Worm (Caenorhabditis elegans): ENCODE data around the gene iff-1.

DNA sequence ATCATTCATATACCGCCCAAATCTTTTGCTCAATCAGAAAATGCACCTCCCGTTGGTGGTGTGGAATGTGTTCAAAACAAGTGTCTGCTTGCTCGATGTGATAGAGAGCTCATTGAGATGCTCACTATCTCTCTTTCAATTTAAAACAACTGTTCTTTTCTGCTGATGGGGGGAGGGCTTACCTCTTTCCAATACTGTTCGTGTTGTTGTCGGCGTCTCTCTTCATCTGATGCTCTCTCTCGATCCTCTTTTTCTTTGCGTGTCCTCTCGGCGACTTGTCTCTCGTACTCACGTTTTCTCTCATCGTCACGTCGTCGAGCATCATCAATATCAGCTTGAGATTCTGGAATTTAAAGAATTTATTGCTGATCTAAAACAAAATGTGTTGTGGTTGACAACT is 5.0 kb downstream of the iff-1 start:
- TF ChIP-seq ama-1 (optimal IDR thresholded peaks at IDR 0.05), result no peak
- TF ChIP-seq dve-1 (tag; optimal IDR thresholded peaks at IDR 0.05), result no peak
- TF ChIP-seq unc-55 (GFP tag; optimal IDR thresholded peaks at IDR 0.05), result peak; percentile 57
- TF ChIP-seq ceh-19 (GFP tag; optimal IDR thresholded peaks at IDR 0.05), result no peak
- no peak for TF ChIP-seq odd-2 (tag; optimal IDR thresholded peaks at IDR 0.05)
- no peak for TF ChIP-seq pqm-1 (tag; optimal IDR thresholded peaks at IDR 0.05)
